Worm (Caenorhabditis elegans) whole organism, mixed stage, embryonic: ENCODE data around the gene clp-9.

Experiments
- M03D4.4 ChIP-seq: sonication (generic microtip); optimal IDR thresholded peaks from 2 replicates; lab custom pipeline; 2017; ENCODE audit warnings: mild to moderate bottlenecking, missing genetic modification characterization, missing compliant biosample characterization
- bed-3 ChIP-seq: fragments of 200-800 bp; sonication (Bioruptor generic); optimal IDR thresholded peaks from 3 replicates; lab custom pipeline; 2018; ENCODE audit warnings: mild to moderate bottlenecking, missing genetic modification characterization, moderate library complexity, missing compliant biosample characterization
- blmp-1 ChIP-seq: fragments of 150-350 bp; optimal IDR thresholded peaks from 2 replicates; lab custom pipeline; 2014; ENCODE audit warnings: missing biosample characterization, missing genetic modification characterization
- ceh-39 ChIP-seq: fragments of 150-350 bp; optimal IDR thresholded peaks from 2 replicates; lab custom pipeline; 2014; ENCODE audit warnings: missing biosample characterization, missing genetic modification characterization
- ceh-83 ChIP-seq: fragments of 200-800 bp; sonication (Bioruptor generic); optimal IDR thresholded peaks from 2 replicates; lab custom pipeline; 2018; ENCODE audit warnings: mild to moderate bottlenecking, missing genetic modification characterization, missing compliant biosample characterization
- ces-1 ChIP-seq: fragments of 150-350 bp; optimal IDR thresholded peaks from 2 replicates; lab custom pipeline; 2014; ENCODE audit warnings: missing biosample characterization, missing genetic modification reagents, missing genetic modification characterization
- cnd-1 ChIP-seq: fragments of 200-800 bp; sonication (Bioruptor generic); optimal IDR thresholded peaks from 2 replicates; lab custom pipeline; 2018; ENCODE audit warnings: mild to moderate bottlenecking, missing genetic modification characterization, missing compliant biosample characterization
- elt-1 ChIP-seq: sonication (generic microtip); optimal IDR thresholded peaks from 2 replicates; lab custom pipeline; 2017; ENCODE audit warnings: missing genetic modification characterization, mild to moderate bottlenecking, missing compliant biosample characterization, antibody characterized with exemption, moderate library complexity, borderline replicate concordance; ENCODE audit not compliant: insufficient read depth
- elt-3 ChIP-seq: fragments of 150-350 bp; optimal IDR thresholded peaks from 2 replicates; lab custom pipeline; 2014; ENCODE audit warnings: missing biosample characterization, missing genetic modification characterization
- flh-1 ChIP-seq: fragments of 200-800 bp; sonication (Bioruptor generic); optimal IDR thresholded peaks from 2 replicates; lab custom pipeline; 2018; ENCODE audit warnings: mild to moderate bottlenecking, missing genetic modification characterization, moderate library complexity, missing compliant biosample characterization
- ham-2 ChIP-seq: fragments of 200-800 bp; sonication (Bioruptor generic); optimal IDR thresholded peaks from 2 replicates; lab custom pipeline; 2018; ENCODE audit warnings: mild to moderate bottlenecking, missing genetic modification characterization, missing compliant biosample characterization
- hlh-1 ChIP-seq: fragments of 150-350 bp; optimal IDR thresholded peaks from 2 replicates; lab custom pipeline; 2014; ENCODE audit warnings: missing biosample characterization, missing genetic modification reagents, missing genetic modification characterization
- lin-13 ChIP-seq: fragments of 150-350 bp; optimal IDR thresholded peaks from 2 replicates; lab custom pipeline; 2014; ENCODE audit warnings: missing biosample characterization, missing genetic modification characterization
- lin-32 ChIP-seq: fragments of 200-800 bp; sonication (Bioruptor generic); optimal IDR thresholded peaks from 2 replicates; lab custom pipeline; 2018; ENCODE audit warnings: mild to moderate bottlenecking, missing genetic modification characterization, missing compliant biosample characterization
- lsy-2 ChIP-seq: fragments of 150-350 bp; optimal IDR thresholded peaks from 2 replicates; lab custom pipeline; 2014; ENCODE audit warnings: missing biosample characterization, missing genetic modification characterization
- mab-5 ChIP-seq: fragments of 150-350 bp; optimal IDR thresholded peaks from 2 replicates; lab custom pipeline; 2014; ENCODE audit warnings: missing biosample characterization, missing genetic modification characterization
- mep-1 ChIP-seq: fragments of 150-350 bp; optimal IDR thresholded peaks from 2 replicates; lab custom pipeline; 2017; ENCODE audit warnings: missing biosample characterization, missing genetic modification reagents, missing genetic modification characterization, inconsistent platforms
- mls-2 ChIP-seq: sonication (generic microtip); optimal IDR thresholded peaks from 2 replicates; lab custom pipeline; 2016; ENCODE audit warnings: mild to moderate bottlenecking, missing genetic modification characterization, moderate library complexity, missing compliant biosample characterization
- nhr-12 ChIP-seq: fragments of 150-350 bp; optimal IDR thresholded peaks from 2 replicates; lab custom pipeline; 2014; ENCODE audit warnings: missing biosample characterization, missing genetic modification characterization
- nhr-2 ChIP-seq: fragments of 150-350 bp; optimal IDR thresholded peaks from 2 replicates; lab custom pipeline; 2014; ENCODE audit warnings: missing biosample characterization, missing genetic modification characterization
- nhr-237 ChIP-seq: fragments of 150-350 bp; optimal IDR thresholded peaks from 2 replicates; lab custom pipeline; 2014; ENCODE audit warnings: missing biosample characterization, missing genetic modification characterization
- nhr-28 ChIP-seq: fragments of 150-350 bp; optimal IDR thresholded peaks from 2 replicates; lab custom pipeline; 2014; ENCODE audit warnings: missing biosample characterization, missing genetic modification characterization
- nhr-76 ChIP-seq: sonication (generic microtip); optimal IDR thresholded peaks from 2 replicates; lab custom pipeline; 2017; ENCODE audit warnings: missing biosample characterization, missing genetic modification characterization
- pha-4 ChIP-seq: fragments of 150-350 bp; optimal IDR thresholded peaks from 2 replicates; lab custom pipeline; 2018; ENCODE audit warnings: missing biosample characterization, missing genetic modification reagents, missing genetic modification characterization
- sem-2 ChIP-seq: fragments of 200-800 bp; sonication (Bioruptor generic); optimal IDR thresholded peaks from 2 replicates; lab custom pipeline; 2018; ENCODE audit warnings: mild to moderate bottlenecking, missing genetic modification characterization, missing compliant biosample characterization
- snpc-4 ChIP-seq: fragments of 150-350 bp; optimal IDR thresholded peaks from 2 replicates; lab custom pipeline; 2014; ENCODE audit warnings: missing biosample characterization, missing genetic modification characterization
- sptf-1 ChIP-seq: sonication (generic microtip); optimal IDR thresholded peaks from 2 replicates; lab custom pipeline; 2017; ENCODE audit warnings: mild to moderate bottlenecking, missing genetic modification characterization, moderate library complexity, missing compliant biosample characterization
- tbx-8 ChIP-seq: fragments of 200-800 bp; sonication (Bioruptor generic); optimal IDR thresholded peaks from 2 replicates; lab custom pipeline; 2018; ENCODE audit warnings: mild to moderate bottlenecking, missing genetic modification characterization, moderate library complexity, missing compliant biosample characterization
- unc-120 ChIP-seq: sonication (generic microtip); optimal IDR thresholded peaks from 2 replicates; lab custom pipeline; 2017; ENCODE audit warnings: missing genetic modification characterization, missing compliant biosample characterization; ENCODE audit not compliant: poor library complexity, severe bottlenecking
- unc-39 ChIP-seq: fragments of 150-350 bp; optimal IDR thresholded peaks from 2 replicates; lab custom pipeline; 2014; ENCODE audit warnings: missing biosample characterization, missing genetic modification characterization
- unc-62 ChIP-seq: fragments of 150-350 bp; optimal IDR thresholded peaks from 2 replicates; lab custom pipeline; 2014; ENCODE audit warnings: missing biosample characterization, missing genetic modification reagents, missing genetic modification characterization
- ztf-11 ChIP-seq: fragments of 150-350 bp; optimal IDR thresholded peaks from 2 replicates; lab custom pipeline; 2014; ENCODE audit warnings: missing biosample characterization, missing genetic modification characterization

Gene clp-9

ce11 chrV:9885918-9886488 is at the start of gene clp-9:
Gene clp-9, minus strand, starts transcription at chrV:9885968.
- no peak for TF ChIP-seq pha-4
- no peak for TF ChIP-seq sptf-1 (tag; lab: Kevin White, UChicago)
- TF ChIP-seq hlh-1 (tag; lab: Kevin White, UChicago), result no peak
- no peak for TF ChIP-seq ces-1
- no peak for TF ChIP-seq bed-3 (GFP tag; lab: Kevin White, UChicago)
- no peak for TF ChIP-seq lin-32
- no peak for TF ChIP-seq lin-13 (tag; lab: Kevin White, UChicago)
- no peak for TF ChIP-seq flh-1 (GFP tag; lab: Kevin White, UChicago)
- no peak for TF ChIP-seq unc-39
- no peak for TF ChIP-seq blmp-1 (tag; lab: Kevin White, UChicago)
- no peak for TF ChIP-seq nhr-12

ce11 chrV:9930612-9931065 is 44.9 kb upstream of the clp-9 start, which contains the start of the genes rmh-2 and suds-3:
Gene rmh-2, minus strand, starts transcription at chrV:9930775.
Gene suds-3, plus strand, starts transcription at chrV:9931015.
- no peak for TF ChIP-seq tbx-8 (GFP tag; lab: Kevin White, UChicago)
- TF ChIP-seq sptf-1 (tag; lab: Kevin White, UChicago), result peak; percentile 0
- TF ChIP-seq bed-3 (GFP tag; lab: Kevin White, UChicago), result no peak
- no peak for TF ChIP-seq unc-39
- TF ChIP-seq lsy-2, result peak; percentile 21
- peak; percentile 66 for TF ChIP-seq mep-1 (tag; lab: Kevin White, UChicago)
- peak; percentile 13 for TF ChIP-seq M03D4.4 (tag; lab: Kevin White, UChicago)
- no peak for TF ChIP-seq ztf-11 (tag; lab: Kevin White, UChicago)

ce11 chrV:9927954-9928353 is 42.2 kb upstream of the clp-9 start:
- TF ChIP-seq ham-2, result no peak
- no peak for TF ChIP-seq hlh-1 (tag; lab: Kevin White, UChicago)
- no peak for TF ChIP-seq ces-1
- TF ChIP-seq snpc-4, result no peak
- no peak for TF ChIP-seq nhr-76
- TF ChIP-seq unc-62, result no peak
- no peak for TF ChIP-seq M03D4.4 (tag; lab: Kevin White, UChicago)
- no peak for TF ChIP-seq sptf-1 (tag; lab: Kevin White, UChicago)
- TF ChIP-seq ceh-39 (tag; lab: Kevin White, UChicago), result no peak
- TF ChIP-seq elt-3 (tag; lab: Kevin White, UChicago), result no peak
- TF ChIP-seq unc-120 (tag; lab: Kevin White, UChicago), result no peak
- TF ChIP-seq tbx-8 (GFP tag; lab: Kevin White, UChicago), result no peak
- TF ChIP-seq nhr-28, result no peak
- TF ChIP-seq, all 35 proteins: peak for 0

- TF ChIP-seq mls-2 (tag; lab: Kevin White, UChicago) (no peak), hlh-1 (tag; lab: Kevin White, UChicago) (no peak), ham-2 (no peak), M03D4.4 (tag; lab: Kevin White, UChicago) (no peak), elt-3 (tag; lab: Kevin White, UChicago) (no peak), ceh-83 (GFP tag; lab: Kevin White, UChicago) (no peak), elt-1 (tag; lab: Kevin White, UChicago) (no peak), mab-5 (tag; lab: Kevin White, UChicago) (no peak), sem-2 (GFP tag; lab: Kevin White, UChicago) (no peak), blmp-1 (tag; lab: Kevin White, UChicago) (no peak), bed-3 (GFP tag; lab: Kevin White, UChicago) (no peak), nhr-237 (tag; lab: Kevin White, UChicago) (no peak), tbx-8 (GFP tag; lab: Kevin White, UChicago) (no peak), unc-62 (no peak), nhr-2 (tag; lab: Kevin White, UChicago) (no peak), nhr-76 (no peak), unc-120 (tag; lab: Kevin White, UChicago) (no peak), cnd-1 (tag; lab: Kevin White, UChicago) (no peak), flh-1 (GFP tag; lab: Kevin White, UChicago) (no peak), ztf-11 (tag; lab: Kevin White, UChicago) (no peak)
- TF ChIP-seq, all 35 proteins: peak for 0
Observed at ce11 chrV:9927381-9927780, 41.6 kb upstream of the clp-9 start.
